Fruit fly (Drosophila melanogaster) whole organism, embryonic: ENCODE data around the gene CG15480.

Source experiments
- Antp ChIP-seq: fragments of 200-800 bp; sonication (Bioruptor generic); optimal IDR thresholded peaks from 3 replicates; lab custom pipeline; 2016; ENCODE audit warnings: missing biosample characterization, missing genetic modification characterization
- Atf-2 ChIP-seq: fragments of 200-800 bp; sonication (Bioruptor generic); optimal IDR thresholded peaks from 2 replicates; lab custom pipeline; 2016; ENCODE audit warnings: missing biosample characterization, missing genetic modification characterization
- CG10462 ChIP-seq: fragments of 200-800 bp; sonication (Bioruptor generic); optimal IDR thresholded peaks from 2 replicates; lab custom pipeline; 2016; ENCODE audit warnings: missing biosample characterization, missing genetic modification characterization
- CG10543 ChIP-seq: fragments of 200-800 bp; sonication (Bioruptor generic); optimal IDR thresholded peaks from 3 replicates; lab custom pipeline; 2017; ENCODE audit warnings: missing biosample characterization, mild to moderate bottlenecking, missing genetic modification characterization, moderate library complexity
- CG11560 ChIP-seq: fragments of 200-800 bp; sonication (Bioruptor generic); IDR thresholded peaks from 3 replicates; pipeline ENCODE4 v1.3.6; 2022; ENCODE audit warnings: missing biosample characterization, missing genetic modification characterization
- CG12155 ChIP-seq: fragments of 200-800 bp; sonication (Bioruptor generic); optimal IDR thresholded peaks from 3 replicates; lab custom pipeline; 2016; ENCODE audit warnings: missing biosample characterization, missing genetic modification characterization
- CG13296 ChIP-seq: fragments of 200-800 bp; sonication (Bioruptor generic); optimal IDR thresholded peaks from 3 replicates; lab custom pipeline; 2018; ENCODE audit warnings: missing biosample characterization, mild to moderate bottlenecking, missing genetic modification characterization
- CG14965 ChIP-seq: fragments of 200-800 bp; sonication (Bioruptor generic); optimal IDR thresholded peaks from 2 replicates; lab custom pipeline; 2016; ENCODE audit warnings: missing biosample characterization, missing genetic modification characterization, borderline replicate concordance
- CG17186 ChIP-seq: fragments of 200-800 bp; sonication (Bioruptor generic); optimal IDR thresholded peaks from 3 replicates; lab custom pipeline; 2017; ENCODE audit warnings: missing biosample characterization, missing genetic modification reagents, missing genetic modification characterization
- CG17385 ChIP-seq: fragments of 200-800 bp; sonication (Bioruptor generic); optimal IDR thresholded peaks from 3 replicates; lab custom pipeline; 2018; ENCODE audit warnings: missing biosample characterization, mild to moderate bottlenecking, missing genetic modification characterization
- CG17612 ChIP-seq: fragments of 200-800 bp; sonication (Bioruptor generic); IDR thresholded peaks from 2 replicates; pipeline ENCODE4 v1.3.6; 2022; ENCODE audit warnings: missing biosample characterization, missing genetic modification characterization
- CG1792 ChIP-seq: fragments of 200-800 bp; sonication (Bioruptor generic); optimal IDR thresholded peaks from 2 replicates; lab custom pipeline; 2016; ENCODE audit warnings: missing biosample characterization, missing genetic modification characterization
- CG2202 ChIP-seq: fragments of 200-800 bp; sonication (Bioruptor generic); optimal IDR thresholded peaks from 2 replicates; lab custom pipeline; 2018; ENCODE audit warnings: missing biosample characterization, mild to moderate bottlenecking, missing genetic modification characterization
- CG2875 ChIP-seq: fragments of 200-800 bp; sonication (Bioruptor generic); optimal IDR thresholded peaks from 2 replicates; lab custom pipeline; 2017; ENCODE audit warnings: missing biosample characterization, mild to moderate bottlenecking, missing genetic modification characterization, missing genetic modification reagents
- CG33213 ChIP-seq: fragments of 200-800 bp; sonication (Bioruptor generic); optimal IDR thresholded peaks from 3 replicates; lab custom pipeline; 2016; ENCODE audit warnings: missing biosample characterization, missing genetic modification characterization
- CG3847 ChIP-seq: fragments of 200-800 bp; sonication (Bioruptor generic); IDR thresholded peaks from 2 replicates; pipeline ENCODE4 v1.3.6; 2022; ENCODE audit warnings: missing biosample characterization, missing genetic modification characterization
- CG4360 ChIP-seq: fragments of 200-800 bp; sonication (Bioruptor generic); IDR thresholded peaks from 2 replicates; pipeline ENCODE4 v1.3.6; 2022; ENCODE audit warnings: missing biosample characterization, missing genetic modification characterization
- CG4424 ChIP-seq: fragments of 200-800 bp; sonication (Bioruptor generic); optimal IDR thresholded peaks from 3 replicates; lab custom pipeline; 2016; ENCODE audit warnings: missing biosample characterization, missing genetic modification characterization
- CG4617 ChIP-seq: fragments of 200-800 bp; sonication (Bioruptor generic); optimal IDR thresholded peaks from 3 replicates; lab custom pipeline; 2016; ENCODE audit warnings: missing biosample characterization, missing genetic modification characterization, borderline replicate concordance
- CG5953 ChIP-seq: fragments of 200-800 bp; sonication (Bioruptor generic); IDR thresholded peaks from 2 replicates; pipeline ENCODE4 v1.3.6; 2022; ENCODE audit warnings: missing biosample characterization, missing genetic modification characterization
- CG6654 ChIP-seq: fragments of 200-800 bp; sonication (Bioruptor generic); optimal IDR thresholded peaks from 2 replicates; lab custom pipeline; 2017; ENCODE audit warnings: missing biosample characterization, mild to moderate bottlenecking, missing genetic modification characterization
- CG6791 ChIP-seq: fragments of 200-800 bp; sonication (Bioruptor generic); IDR thresholded peaks from 3 replicates; pipeline ENCODE4 v1.3.6; 2022; ENCODE audit warnings: missing biosample characterization, missing genetic modification characterization; ENCODE audit not compliant: partially characterized antibody
- CG8765 ChIP-seq: fragments of 200-800 bp; sonication (Bioruptor generic); IDR thresholded peaks from 2 replicates; pipeline ENCODE4 v1.3.6; 2022; ENCODE audit warnings: missing biosample characterization, missing genetic modification characterization
- CkIIα-i1 ChIP-seq: fragments of 200-800 bp; sonication (Bioruptor generic); IDR thresholded peaks from 2 replicates; pipeline ENCODE4 v1.3.6; 2022; ENCODE audit warnings: missing biosample characterization, missing genetic modification characterization
- D19B ChIP-seq: fragments of 200-800 bp; sonication (Bioruptor generic); optimal IDR thresholded peaks from 2 replicates; lab custom pipeline; 2017; ENCODE audit warnings: missing biosample characterization, mild to moderate bottlenecking, missing genetic modification characterization
- Deaf1 ChIP-seq: fragments of 200-800 bp; optimal IDR thresholded peaks from 3 replicates; lab custom pipeline; 2019; ENCODE audit warnings: missing biosample characterization, mild to moderate bottlenecking, missing genetic modification characterization, moderate library complexity
- Doc2 ChIP-seq: fragments of 200-800 bp; sonication (Bioruptor generic); IDR thresholded peaks from 2 replicates; pipeline ENCODE4 v1.3.6; 2022; ENCODE audit warnings: missing biosample characterization, missing genetic modification characterization
- E2f1 ChIP-seq: fragments of 200-800 bp; sonication (Bioruptor generic); IDR thresholded peaks from 2 replicates; pipeline ENCODE4 v1.3.6; 2022; ENCODE audit warnings: missing biosample characterization, missing genetic modification characterization
- Ets97D ChIP-seq: fragments of 200-800 bp; sonication (Bioruptor generic); optimal IDR thresholded peaks from 3 replicates; lab custom pipeline; 2016; ENCODE audit warnings: missing biosample characterization, missing genetic modification characterization
- Fer3 ChIP-seq: fragments of 200-800 bp; sonication (Bioruptor generic); optimal IDR thresholded peaks from 2 replicates; lab custom pipeline; 2018; ENCODE audit warnings: missing biosample characterization, mild to moderate bottlenecking, missing genetic modification characterization, moderate library complexity
- Hr78 ChIP-seq, 2 experiments: fragments of 200-800 bp in 1 of 2; fragments of >200 bp in 1 of 2; sonication (Bioruptor generic) in 1 of 2; optimal IDR thresholded peaks; 2 replicates each; lab custom pipeline; 2017 to 2019; ENCODE audit warnings: missing biosample characterization in 2 of 2, missing genetic modification characterization in 2 of 2, mild to moderate bottlenecking in 1 of 2, moderate library complexity in 1 of 2
- Meics ChIP-seq: fragments of 200-800 bp; sonication (Bioruptor generic); optimal IDR thresholded peaks from 2 replicates; lab custom pipeline; 2017; ENCODE audit warnings: missing biosample characterization, mild to moderate bottlenecking, missing genetic modification characterization
- Poxn ChIP-seq: fragments of 200-800 bp; sonication (Bioruptor generic); IDR thresholded peaks from 2 replicates; pipeline ENCODE4 v1.3.6; 2022; ENCODE audit warnings: missing biosample characterization, missing genetic modification characterization
- Ptx1 ChIP-seq: fragments of 200-800 bp; sonication (Bioruptor generic); IDR thresholded peaks from 2 replicates; pipeline ENCODE4 v1.3.6; 2022; ENCODE audit warnings: missing biosample characterization, missing genetic modification characterization
- ac ChIP-seq: fragments of 200-800 bp; sonication (Bioruptor generic); optimal IDR thresholded peaks from 3 replicates; lab custom pipeline; 2017; ENCODE audit warnings: missing biosample characterization, mild to moderate bottlenecking, missing genetic modification characterization
- amos ChIP-seq: fragments of 200-800 bp; sonication (Bioruptor generic); IDR thresholded peaks from 2 replicates; pipeline ENCODE4 v1.3.6; 2022; ENCODE audit warnings: missing biosample characterization, missing genetic modification characterization; ENCODE audit not compliant: partially characterized antibody
- aop ChIP-seq: fragments of 200-800 bp; sonication (Bioruptor generic); IDR thresholded peaks from 2 replicates; pipeline ENCODE4 v1.3.6; 2022; ENCODE audit warnings: missing biosample characterization, missing genetic modification characterization
- chinmo ChIP-seq: fragments of 200-800 bp; sonication (Bioruptor generic); IDR thresholded peaks from 4 replicates; pipeline ENCODE4 v1.3.6; 2022; ENCODE audit warnings: missing biosample characterization, missing genetic modification characterization; ENCODE audit not compliant: partially characterized antibody
- eyg ChIP-seq: fragments of 200-800 bp; sonication (Bioruptor generic); optimal IDR thresholded peaks from 3 replicates; lab custom pipeline; 2016; ENCODE audit warnings: missing biosample characterization, missing genetic modification characterization
- grau ChIP-seq: fragments of 200-800 bp; optimal IDR thresholded peaks from 3 replicates; lab custom pipeline; 2019; ENCODE audit warnings: missing biosample characterization, mild to moderate bottlenecking, missing genetic modification characterization, moderate library complexity
- gt ChIP-seq: fragments of 200-800 bp; sonication (Bioruptor generic); IDR thresholded peaks from 2 replicates; pipeline ENCODE4 v1.3.6; 2022; ENCODE audit warnings: missing biosample characterization, missing genetic modification characterization
- kay ChIP-seq: fragments of 200-800 bp; sonication (Bioruptor generic); optimal IDR thresholded peaks from 2 replicates; lab custom pipeline; 2016; ENCODE audit warnings: missing biosample characterization, missing genetic modification characterization
- knrl ChIP-seq: fragments of 200-800 bp; sonication (Bioruptor generic); IDR thresholded peaks from 3 replicates; pipeline ENCODE4 v1.3.6; 2022; ENCODE audit warnings: missing biosample characterization, missing genetic modification characterization; ENCODE audit not compliant: partially characterized antibody
- oc ChIP-seq: fragments of 200-800 bp; sonication (Bioruptor generic); optimal IDR thresholded peaks from 2 replicates; lab custom pipeline; 2018; ENCODE audit warnings: missing biosample characterization, mild to moderate bottlenecking, missing genetic modification characterization, moderate library complexity
- pfk ChIP-seq: fragments of 200-800 bp; sonication (Bioruptor generic); optimal IDR thresholded peaks from 2 replicates; lab custom pipeline; 2018; ENCODE audit warnings: missing biosample characterization, mild to moderate bottlenecking, missing genetic modification characterization, moderate library complexity
- psq ChIP-seq: fragments of 200-800 bp; sonication (Bioruptor generic); optimal IDR thresholded peaks from 2 replicates; lab custom pipeline; 2017; ENCODE audit warnings: missing biosample characterization, missing genetic modification characterization
- scrt ChIP-seq: fragments of 200-800 bp; sonication (Bioruptor generic); optimal IDR thresholded peaks from 2 replicates; lab custom pipeline; 2018; ENCODE audit warnings: missing biosample characterization, mild to moderate bottlenecking, missing genetic modification characterization, moderate library complexity
- sim ChIP-seq: fragments of 200-800 bp; sonication (Bioruptor generic); IDR thresholded peaks from 2 replicates; pipeline ENCODE4 v1.3.6; 2022; ENCODE audit warnings: missing biosample characterization, missing genetic modification characterization
- tio ChIP-seq: fragments of 200-800 bp; sonication (Bioruptor generic); optimal IDR thresholded peaks from 2 replicates; lab custom pipeline; 2017; ENCODE audit warnings: missing biosample characterization, missing genetic modification characterization, inconsistent platforms
- tna ChIP-seq: fragments of 200-800 bp; sonication (Bioruptor generic); IDR thresholded peaks from 2 replicates; pipeline ENCODE4 v1.3.6; 2022; ENCODE audit warnings: missing biosample characterization, missing genetic modification characterization; ENCODE audit not compliant: partially characterized antibody
- vnd ChIP-seq: fragments of 200-800 bp; sonication (Bioruptor generic); IDR thresholded peaks from 3 replicates; pipeline ENCODE4 v1.3.6; 2022; ENCODE audit warnings: missing biosample characterization, missing genetic modification characterization; ENCODE audit not compliant: partially characterized antibody

The CG15480 gene

DNA sequence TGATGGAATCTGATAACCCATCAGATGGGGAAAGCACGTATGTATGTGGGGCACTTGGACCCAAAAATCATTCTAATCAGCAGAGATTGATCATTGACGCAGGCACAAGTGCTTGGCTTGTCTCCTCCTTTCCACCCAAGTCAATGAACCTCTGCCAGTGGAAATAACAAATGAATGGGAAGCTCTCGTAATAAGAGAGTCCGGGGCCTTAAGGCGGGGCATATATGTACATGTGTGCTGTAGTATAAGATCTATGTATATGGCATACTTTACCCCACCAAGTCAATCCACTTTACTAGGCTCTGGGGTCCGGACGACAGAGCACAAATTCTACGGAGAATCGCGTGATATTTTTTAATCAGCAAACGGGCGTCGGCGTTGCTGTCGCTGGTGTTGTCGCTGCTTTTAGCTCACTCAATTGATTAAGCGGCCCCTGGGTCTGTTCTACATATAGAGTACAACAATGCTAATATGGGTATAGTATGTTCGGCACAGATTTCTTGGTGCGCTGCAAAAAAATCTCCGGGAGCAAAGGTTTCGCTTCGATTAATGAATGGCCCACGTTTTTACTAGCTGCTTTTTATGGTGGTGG, 18.9 kb downstream of the CG15480 start (continued):
- TF ChIP-seq vnd (GFP tag; lab: Robert Waterston, UW) (no peak), CG6654 (GFP tag; lab: Kevin White, UChicago) (no peak), gt (GFP tag; lab: Robert Waterston, UW) (no peak), CG10543 (GFP tag; lab: Kevin White, UChicago) (peak; percentile 95), CG5953 (GFP tag; lab: Robert Waterston, UW) (no peak), eyg (GFP tag; lab: Kevin White, UChicago) (no peak), Doc2 (no peak), CG17612 (no peak), CG4360 (no peak), sim (no peak), Antp (GFP tag; lab: Kevin White, UChicago) (no peak), CG3847 (no peak), CG12155 (GFP tag; lab: Kevin White, UChicago) (no peak), CG17186 (no peak), CG4424 (GFP tag; lab: Kevin White, UChicago) (no peak), Hr78 (GFP tag; optimal IDR thresholded peaks at IDR 0.05; lab: Kevin White, UChicago) (no peak), E2f1 (no peak), CG11560 (tag; lab: Robert Waterston, UW) (no peak), grau (tag; lab: Kevin White, UChicago) (no peak), tna (GFP tag; lab: Robert Waterston, UW) (no peak), Deaf1 (no peak), Ptx1 (GFP tag; lab: Robert Waterston, UW) (no peak), Atf-2 (GFP tag; lab: Kevin White, UChicago) (no peak), Ets97D (GFP tag; lab: Kevin White, UChicago) (no peak), psq (GFP tag; lab: Kevin White, UChicago) (no peak), ac (GFP tag; lab: Kevin White, UChicago) (no peak), CG10462 (GFP tag; lab: Kevin White, UChicago) (no peak), Poxn (GFP tag; lab: Robert Waterston, UW) (no peak), CG13296 (GFP tag; lab: Kevin White, UChicago) (peak; percentile 37), chinmo (GFP tag; lab: Robert Waterston, UW) (0 out of 4 replicates have a peak, but pooled peaks have one; percentile 71), CG8765 (GFP tag; lab: Robert Waterston, UW) (no peak), knrl (GFP tag; lab: Robert Waterston, UW) (no peak), CG2202 (tag; lab: Kevin White, UChicago) (no peak), Meics (GFP tag; lab: Kevin White, UChicago) (peak; percentile 32), kay (GFP tag; lab: Kevin White, UChicago) (no peak), CG2875 (GFP tag; lab: Kevin White, UChicago) (no peak), CG6791 (GFP tag; lab: Robert Waterston, UW) (no peak), oc (no peak), CG4617 (GFP tag; lab: Kevin White, UChicago) (no peak), scrt (GFP tag; lab: Kevin White, UChicago) (no peak), CG1792 (GFP tag; lab: Kevin White, UChicago) (no peak), tio (GFP tag; lab: Kevin White, UChicago) (no peak), CG33213 (GFP tag; lab: Kevin White, UChicago) (no peak), CG14965 (GFP tag; lab: Kevin White, UChicago) (no peak), Fer3 (tag; lab: Kevin White, UChicago) (no peak), aop (GFP tag; lab: Robert Waterston, UW) (no peak), amos (GFP tag; lab: Robert Waterston, UW) (no peak), pfk (GFP tag; lab: Kevin White, UChicago) (peak; percentile 55), CkIIα-i1 (GFP tag; lab: Robert Waterston, UW) (no peak), CG17385 (GFP tag; lab: Kevin White, UChicago) (no peak), D19B (GFP tag; lab: Kevin White, UChicago) (no peak)
